Worm (Caenorhabditis elegans) whole organism, L3 larva: ENCODE data around the gene C16B8.2.

Source experiments
- ZK546.5 ChIP-seq: sonication (generic microtip); optimal IDR thresholded peaks from 2 replicates; lab custom pipeline; 2017; ENCODE audit warnings: missing biosample characterization, missing genetic modification characterization
- aly-2 ChIP-seq: fragments of 150-350 bp; optimal IDR thresholded peaks from 2 replicates; lab custom pipeline; 2014; ENCODE audit warnings: missing biosample characterization, missing genetic modification characterization
- ceh-16 ChIP-seq: sonication (generic microtip); optimal IDR thresholded peaks from 2 replicates; lab custom pipeline; 2017; ENCODE audit warnings: missing biosample characterization, missing genetic modification characterization
- ceh-28 ChIP-seq: fragments of 150-350 bp; optimal IDR thresholded peaks from 2 replicates; lab custom pipeline; 2014; ENCODE audit warnings: missing biosample characterization, missing genetic modification reagents, missing genetic modification characterization
- ceh-82 ChIP-seq: fragments of 150-350 bp; optimal IDR thresholded peaks from 2 replicates; lab custom pipeline; 2014; ENCODE audit warnings: missing biosample characterization, missing genetic modification characterization
- ceh-9 ChIP-seq: sonication (generic microtip); optimal IDR thresholded peaks from 2 replicates; lab custom pipeline; 2018; ENCODE audit warnings: missing biosample characterization, missing genetic modification characterization
- daf-12 ChIP-seq: fragments of 150-350 bp; optimal IDR thresholded peaks from 2 replicates; lab custom pipeline; 2014; ENCODE audit warnings: missing biosample characterization, missing genetic modification reagents, missing genetic modification characterization
- egl-5 ChIP-seq: fragments of 150-350 bp; optimal IDR thresholded peaks from 2 replicates; lab custom pipeline; 2017; ENCODE audit warnings: missing biosample characterization, missing genetic modification reagents, missing genetic modification characterization, inconsistent platforms
- fkh-2 ChIP-seq: fragments of 150-350 bp; optimal IDR thresholded peaks from 2 replicates; lab custom pipeline; 2014; ENCODE audit warnings: missing biosample characterization, missing genetic modification reagents, missing genetic modification characterization
- fos-1 ChIP-seq: fragments of 150-350 bp; optimal IDR thresholded peaks from 2 replicates; lab custom pipeline; 2014; ENCODE audit warnings: missing biosample characterization, missing genetic modification characterization
- hmg-11 ChIP-seq: sonication (generic microtip); optimal IDR thresholded peaks from 2 replicates; lab custom pipeline; 2016; ENCODE audit warnings: missing genetic modification characterization, missing compliant biosample characterization
- jun-1 ChIP-seq: fragments of 150-350 bp; optimal IDR thresholded peaks from 2 replicates; lab custom pipeline; 2014; ENCODE audit warnings: missing biosample characterization, missing genetic modification reagents, missing genetic modification characterization
- lin-39 ChIP-seq: fragments of 150-350 bp; optimal IDR thresholded peaks from 2 replicates; lab custom pipeline; 2018; ENCODE audit warnings: missing biosample characterization, missing genetic modification reagents, missing genetic modification characterization
- nfya-1 ChIP-seq: sonication (generic microtip); optimal IDR thresholded peaks from 2 replicates; lab custom pipeline; 2017; ENCODE audit warnings: missing genetic modification characterization, mild to moderate bottlenecking, missing compliant biosample characterization, antibody characterized with exemption, moderate library complexity; ENCODE audit not compliant: insufficient read depth
- nhr-12 ChIP-seq: fragments of 150-350 bp; optimal IDR thresholded peaks from 2 replicates; lab custom pipeline; 2014; ENCODE audit warnings: missing biosample characterization, missing genetic modification characterization
- nhr-23 ChIP-seq: fragments of 150-350 bp; optimal IDR thresholded peaks from 2 replicates; lab custom pipeline; 2014; ENCODE audit warnings: missing biosample characterization, missing genetic modification reagents, missing genetic modification characterization
- nhr-237 ChIP-seq: fragments of 150-350 bp; optimal IDR thresholded peaks from 2 replicates; lab custom pipeline; 2014; ENCODE audit warnings: missing biosample characterization, missing genetic modification characterization
- nhr-25 ChIP-seq: sonication (generic microtip); optimal IDR thresholded peaks from 2 replicates; lab custom pipeline; 2017; ENCODE audit warnings: missing biosample characterization, missing genetic modification characterization
- nhr-28 ChIP-seq: fragments of 150-350 bp; optimal IDR thresholded peaks from 2 replicates; lab custom pipeline; 2014; ENCODE audit warnings: missing biosample characterization, missing genetic modification characterization
- nhr-67 ChIP-seq: fragments of 150-350 bp; optimal IDR thresholded peaks from 2 replicates; lab custom pipeline; 2014; ENCODE audit warnings: missing biosample characterization, missing genetic modification characterization
- nhr-76 ChIP-seq: fragments of 150-350 bp; sonication (generic microtip); optimal IDR thresholded peaks from 5 replicates; lab custom pipeline; 2014; ENCODE audit warnings: missing biosample characterization, missing genetic modification characterization
- nhr-77 ChIP-seq: fragments of 150-350 bp; optimal IDR thresholded peaks from 2 replicates; lab custom pipeline; 2014; ENCODE audit warnings: missing biosample characterization, missing genetic modification characterization
- pha-4 ChIP-seq: fragments of 150-350 bp; optimal IDR thresholded peaks from 2 replicates; lab custom pipeline; 2014; ENCODE audit warnings: missing biosample characterization, missing genetic modification reagents, missing genetic modification characterization
- pqm-1 ChIP-seq: fragments of 150-350 bp; optimal IDR thresholded peaks from 2 replicates; lab custom pipeline; 2017; ENCODE audit warnings: missing biosample characterization, missing genetic modification characterization, inconsistent platforms
- skn-1 ChIP-seq: fragments of 150-350 bp; optimal IDR thresholded peaks from 2 replicates; lab custom pipeline; 2014; ENCODE audit warnings: missing biosample characterization, missing genetic modification characterization
- snpc-4 ChIP-seq: fragments of 150-350 bp; optimal IDR thresholded peaks from 2 replicates; lab custom pipeline; 2014; ENCODE audit warnings: missing biosample characterization, missing genetic modification characterization
- tbx-2 ChIP-seq: sonication (generic microtip); optimal IDR thresholded peaks from 2 replicates; lab custom pipeline; 2016; ENCODE audit warnings: mild to moderate bottlenecking, missing genetic modification characterization, missing compliant biosample characterization
- unc-39 ChIP-seq: sonication (generic microtip); optimal IDR thresholded peaks from 4 replicates; lab custom pipeline; 2017; ENCODE audit warnings: missing biosample characterization, missing genetic modification characterization
- zag-1 ChIP-seq: fragments of 150-350 bp; optimal IDR thresholded peaks from 2 replicates; lab custom pipeline; 2014; ENCODE audit warnings: missing biosample characterization, missing genetic modification characterization
- ztf-11 ChIP-seq: fragments of 150-350 bp; optimal IDR thresholded peaks from 2 replicates; lab custom pipeline; 2014; ENCODE audit warnings: missing biosample characterization, missing genetic modification characterization
- ztf-4 ChIP-seq: fragments of 150-350 bp; optimal IDR thresholded peaks from 2 replicates; lab custom pipeline; 2014; ENCODE audit warnings: missing biosample characterization, missing genetic modification characterization

The C16B8.2 gene

DNA sequence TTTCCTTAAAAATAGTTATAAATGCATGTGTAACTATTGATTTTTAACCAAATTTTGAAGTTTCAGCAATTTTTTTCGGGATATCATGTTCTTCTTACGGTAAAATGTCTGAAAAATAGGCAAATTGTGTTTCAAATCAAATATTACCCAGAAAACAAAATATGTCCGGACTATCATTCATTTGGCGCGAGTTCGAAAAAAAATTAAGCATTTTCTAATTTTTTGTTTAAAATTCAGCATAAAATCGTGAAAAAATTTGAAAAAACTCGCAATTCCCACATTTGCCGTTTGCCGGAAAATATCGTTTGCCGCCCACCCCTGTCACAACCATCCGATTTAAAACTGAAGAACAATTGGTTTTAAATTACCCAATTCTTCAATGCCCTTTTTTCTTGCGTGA, 25.4 kb upstream of the C16B8.2 start:
- TF ChIP-seq nhr-23 (tag; lab: Kevin White, UChicago) (no peak), hmg-11 (no peak), fkh-2 (tag; lab: Kevin White, UChicago) (no peak), egl-5 (tag; lab: Kevin White, UChicago) (no peak), tbx-2 (tag; lab: Kevin White, UChicago) (no peak), nhr-67 (tag; lab: Kevin White, UChicago) (no peak), skn-1 (tag; lab: Kevin White, UChicago) (no peak), nfya-1 (tag; lab: Kevin White, UChicago) (no peak), nhr-25 (tag; lab: Kevin White, UChicago) (no peak), aly-2 (tag; lab: Kevin White, UChicago) (no peak), nhr-12 (tag; lab: Kevin White, UChicago) (no peak), ceh-82 (tag; lab: Kevin White, UChicago) (no peak), nhr-77 (tag; lab: Kevin White, UChicago) (no peak), nhr-28 (tag; lab: Kevin White, UChicago) (no peak)
- TF ChIP-seq, all 47 proteins: peak for 0

- no peak for TF ChIP-seq fos-1 (tag; lab: Kevin White, UChicago)
- no peak for TF ChIP-seq ztf-11 (tag; lab: Kevin White, UChicago)
- no peak for TF ChIP-seq ceh-28 (tag; lab: Kevin White, UChicago)
- no peak for TF ChIP-seq jun-1 (tag; lab: Kevin White, UChicago)
- no peak for TF ChIP-seq skn-1 (tag; lab: Kevin White, UChicago)
- no peak for TF ChIP-seq nhr-28 (tag; lab: Kevin White, UChicago)
- TF ChIP-seq aly-2 (tag; lab: Kevin White, UChicago), result no peak
- TF ChIP-seq zag-1 (tag; lab: Kevin White, UChicago), result no peak
- TF ChIP-seq ztf-4 (tag; lab: Kevin White, UChicago), result no peak
- TF ChIP-seq nhr-76 (tag; lab: Kevin White, UChicago), result no peak
- TF ChIP-seq daf-12 (tag; lab: Kevin White, UChicago), result no peak
- no peak for TF ChIP-seq nfya-1 (tag; lab: Kevin White, UChicago)
- TF ChIP-seq nhr-23 (tag; lab: Kevin White, UChicago), result no peak
- TF ChIP-seq nhr-237 (tag; lab: Kevin White, UChicago), result no peak
- TF ChIP-seq nhr-25 (tag; lab: Kevin White, UChicago), result no peak
- TF ChIP-seq, all 47 proteins: peak for 0
These were observed 24.7 kb upstream of the C16B8.2 start for ce11 chrX:3990941-3991340.

ce11 chrX:3990495-3990894, 24.3 kb upstream of the C16B8.2 start:
- no peak for TF ChIP-seq aly-2 (tag; lab: Kevin White, UChicago)
- TF ChIP-seq nhr-12 (tag; lab: Kevin White, UChicago), result no peak
- TF ChIP-seq ceh-16 (tag; lab: Kevin White, UChicago), result no peak
- TF ChIP-seq pha-4 (tag; lab: Kevin White, UChicago), result peak; percentile 80

DNA sequence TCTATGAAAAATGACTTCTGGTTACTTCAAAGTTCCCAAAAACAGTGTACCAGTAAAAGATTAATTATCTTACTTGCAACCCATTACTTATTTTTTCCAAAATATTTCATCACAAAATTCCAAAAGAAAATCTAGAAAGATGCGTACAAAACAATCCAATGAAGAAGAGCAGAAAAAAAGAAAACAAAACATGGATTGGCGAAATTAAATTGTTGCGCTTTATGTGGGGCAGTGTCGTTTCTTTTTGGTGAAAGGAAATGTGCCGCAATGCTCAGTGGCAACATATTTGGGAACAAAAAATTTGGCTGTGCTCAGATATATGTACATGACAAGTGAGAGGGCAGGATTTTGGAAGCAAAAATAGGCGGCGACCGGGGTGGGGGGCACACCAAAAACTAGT, 22.3 kb upstream of the C16B8.2 start:
- TF ChIP-seq lin-39 (tag; lab: Kevin White, UChicago), result peak; percentile 24
- no peak for TF ChIP-seq ceh-16 (tag; lab: Kevin White, UChicago)

- no peak for TF ChIP-seq ceh-28 (tag; lab: Kevin White, UChicago)
- TF ChIP-seq nhr-77 (tag; lab: Kevin White, UChicago), result no peak
- TF ChIP-seq fos-1 (tag; lab: Kevin White, UChicago), result peak; percentile 24
- no peak for TF ChIP-seq ZK546.5
- no peak for TF ChIP-seq nfya-1 (tag; lab: Kevin White, UChicago)
- no peak for TF ChIP-seq nhr-12 (tag; lab: Kevin White, UChicago)
- no peak for TF ChIP-seq snpc-4 (tag; lab: Kevin White, UChicago)
- TF ChIP-seq zag-1 (tag; lab: Kevin White, UChicago), result no peak
- TF ChIP-seq unc-39 (tag; lab: Kevin White, UChicago), result no peak
- no peak for TF ChIP-seq nhr-237 (tag; lab: Kevin White, UChicago)
- TF ChIP-seq pqm-1 (tag; lab: Kevin White, UChicago), result no peak
- no peak for TF ChIP-seq hmg-11
- no peak for TF ChIP-seq ztf-11 (tag; lab: Kevin White, UChicago)
- TF ChIP-seq ceh-9, result no peak
- peak; percentile 55 for TF ChIP-seq pha-4 (tag; lab: Kevin White, UChicago)
- TF ChIP-seq ceh-82 (tag; lab: Kevin White, UChicago), result no peak
These were observed 16.1 kb upstream of the C16B8.2 start for ce11 chrX:3982370-3982769.
